Fruit fly (Drosophila melanogaster) whole organism, prepupa: ENCODE results near the gene CG7248.

ENCODE experiments used
- CG10669 ChIP-seq: fragments of 200-800 bp; sonication (Bioruptor generic); optimal IDR thresholded peaks from 3 replicates; lab custom pipeline; 2018; ENCODE audit warnings: missing biosample characterization, mild to moderate bottlenecking, missing genetic modification characterization, moderate library complexity
- CG11902 ChIP-seq: fragments of 200-800 bp; sonication (Bioruptor generic); optimal IDR thresholded peaks from 3 replicates; lab custom pipeline; 2016; ENCODE audit warnings: missing biosample characterization, missing genetic modification characterization
- CG1621 ChIP-seq: fragments of 200-800 bp; sonication (Bioruptor generic); optimal IDR thresholded peaks from 3 replicates; lab custom pipeline; 2018; ENCODE audit warnings: missing biosample characterization, mild to moderate bottlenecking, missing genetic modification characterization
- CG16779 ChIP-seq: fragments of 200-800 bp; sonication (Bioruptor generic); optimal IDR thresholded peaks from 3 replicates; lab custom pipeline; 2017; ENCODE audit warnings: missing biosample characterization, mild to moderate bottlenecking, missing genetic modification characterization
- CG32006 ChIP-seq: fragments of 200-800 bp; sonication (Bioruptor generic); optimal IDR thresholded peaks from 3 replicates; lab custom pipeline; 2017; ENCODE audit warnings: missing biosample characterization, mild to moderate bottlenecking, missing genetic modification characterization
- CG34406 ChIP-seq: fragments of 200-800 bp; sonication (Bioruptor generic); optimal IDR thresholded peaks from 3 replicates; lab custom pipeline; 2016; ENCODE audit warnings: missing biosample characterization, missing genetic modification characterization
- CG3919 ChIP-seq: fragments of 200-800 bp; sonication (Bioruptor generic); optimal IDR thresholded peaks from 3 replicates; lab custom pipeline; 2016; ENCODE audit warnings: missing biosample characterization, missing genetic modification characterization
- CG4318 ChIP-seq: fragments of 200-800 bp; sonication (Bioruptor generic); optimal IDR thresholded peaks from 3 replicates; lab custom pipeline; 2017; ENCODE audit warnings: missing biosample characterization, mild to moderate bottlenecking, missing genetic modification characterization
- CG6163 ChIP-seq: fragments of 200-800 bp; sonication (Bioruptor generic); IDR thresholded peaks from 3 replicates; pipeline ENCODE4 v1.3.6; 2022; ENCODE audit warnings: missing biosample characterization, missing genetic modification characterization
- CG6276 ChIP-seq: fragments of 200-800 bp; sonication (Bioruptor generic); optimal IDR thresholded peaks from 2 replicates; lab custom pipeline; 2017; ENCODE audit warnings: missing biosample characterization, mild to moderate bottlenecking, missing genetic modification characterization
- CG6792 ChIP-seq: fragments of 200-800 bp; sonication (Bioruptor generic); optimal IDR thresholded peaks from 3 replicates; lab custom pipeline; 2016; ENCODE audit warnings: missing biosample characterization, missing genetic modification characterization
- CG6808 ChIP-seq: fragments of 200-800 bp; sonication (Bioruptor generic); optimal IDR thresholded peaks from 3 replicates; lab custom pipeline; 2017; ENCODE audit warnings: missing biosample characterization, missing genetic modification characterization, mild to moderate bottlenecking, moderate library complexity, missing genetic modification reagents
- CG6854 ChIP-seq: fragments of 200-800 bp; sonication (Bioruptor generic); optimal IDR thresholded peaks from 2 replicates; lab custom pipeline; 2017; ENCODE audit warnings: missing biosample characterization, mild to moderate bottlenecking, missing genetic modification characterization
- CG7368 ChIP-seq: fragments of 200-800 bp; sonication (Bioruptor generic); optimal IDR thresholded peaks from 3 replicates; lab custom pipeline; 2016; ENCODE audit warnings: missing biosample characterization, missing genetic modification characterization
- CG8319 ChIP-seq: fragments of 200-800 bp; sonication (Bioruptor generic); optimal IDR thresholded peaks from 3 replicates; lab custom pipeline; 2016; ENCODE audit warnings: missing biosample characterization, missing genetic modification characterization
- CG8632 ChIP-seq: fragments of 200-800 bp; sonication (Bioruptor generic); optimal IDR thresholded peaks from 3 replicates; lab custom pipeline; 2016; ENCODE audit warnings: missing biosample characterization, missing genetic modification characterization
- CG9139 ChIP-seq: fragments of 200-800 bp; sonication (Bioruptor generic); optimal IDR thresholded peaks from 3 replicates; lab custom pipeline; 2017; ENCODE audit warnings: missing biosample characterization, mild to moderate bottlenecking, missing genetic modification characterization
- Eip78C ChIP-seq: fragments of 200-800 bp; sonication (Bioruptor generic); peaks from one replicate; lab custom pipeline; 2016; ENCODE audit warnings: missing biosample characterization, missing genetic modification characterization
- Eip93F ChIP-seq: fragments of 200-800 bp; sonication (Bioruptor generic); optimal IDR thresholded peaks from 2 replicates; lab custom pipeline; 2016; ENCODE audit warnings: missing biosample characterization, mild to moderate bottlenecking, missing genetic modification characterization
- Gug ChIP-seq: fragments of 200-800 bp; sonication (Bioruptor generic); IDR thresholded peaks from 2 replicates; pipeline ENCODE4 v1.3.6; 2022; ENCODE audit warnings: missing biosample characterization, missing genetic modification characterization
- Hr4 ChIP-seq: fragments of 200-800 bp; sonication (Bioruptor generic); optimal IDR thresholded peaks from 3 replicates; lab custom pipeline; 2016; ENCODE audit warnings: missing biosample characterization, missing genetic modification characterization
- OdsH ChIP-seq: fragments of 200-800 bp; sonication (Bioruptor generic); optimal IDR thresholded peaks from 3 replicates; lab custom pipeline; 2016; ENCODE audit warnings: missing biosample characterization, missing genetic modification characterization
- Smox ChIP-seq: fragments of 200-800 bp; sonication (Bioruptor generic); optimal IDR thresholded peaks from 3 replicates; lab custom pipeline; 2016; ENCODE audit warnings: missing biosample characterization, missing genetic modification characterization
- Sox102F ChIP-seq: fragments of 200-800 bp; sonication (Bioruptor generic); optimal IDR thresholded peaks from 2 replicates; lab custom pipeline; 2016; ENCODE audit warnings: missing biosample characterization, mild to moderate bottlenecking, missing genetic modification characterization
- Sox15 ChIP-seq: fragments of 200-800 bp; sonication (Bioruptor generic); optimal IDR thresholded peaks from 3 replicates; lab custom pipeline; 2016; ENCODE audit warnings: missing biosample characterization, missing genetic modification characterization
- cyc ChIP-seq: fragments of 200-800 bp; sonication (Bioruptor generic); optimal IDR thresholded peaks from 3 replicates; lab custom pipeline; 2016; ENCODE audit warnings: missing biosample characterization, missing genetic modification characterization
- dac ChIP-seq: fragments of 200-800 bp; sonication (Bioruptor generic); optimal IDR thresholded peaks from 2 replicates; lab custom pipeline; 2017; ENCODE audit warnings: missing biosample characterization, mild to moderate bottlenecking, missing genetic modification characterization
- dsx ChIP-seq: fragments of 200-800 bp; optimal IDR thresholded peaks from 3 replicates; lab custom pipeline; 2019; ENCODE audit warnings: missing biosample characterization, mild to moderate bottlenecking, missing genetic modification characterization, moderate library complexity; ENCODE audit not compliant: poor library complexity, severe bottlenecking
- eg ChIP-seq: fragments of 200-800 bp; sonication (Bioruptor generic); IDR thresholded peaks from 3 replicates; pipeline ENCODE4 v1.3.6; 2022; ENCODE audit warnings: missing biosample characterization, missing genetic modification characterization
- esn ChIP-seq: fragments of 200-800 bp; sonication (Bioruptor generic); optimal IDR thresholded peaks from 2 replicates; lab custom pipeline; 2016; ENCODE audit warnings: missing biosample characterization, mild to moderate bottlenecking, missing genetic modification characterization, moderate library complexity
- fd59A ChIP-seq: fragments of 200-800 bp; sonication (Bioruptor generic); optimal IDR thresholded peaks from 2 replicates; lab custom pipeline; 2017; ENCODE audit warnings: missing biosample characterization, mild to moderate bottlenecking, missing genetic modification characterization, missing genetic modification reagents
- fkh ChIP-seq: fragments of 200-800 bp; sonication (Bioruptor generic); optimal IDR thresholded peaks from 3 replicates; lab custom pipeline; 2017; ENCODE audit warnings: missing biosample characterization, mild to moderate bottlenecking, missing genetic modification characterization, moderate library complexity
- salr ChIP-seq, 2 experiments: fragments of 200-800 bp; sonication (Bioruptor generic); optimal IDR thresholded peaks; 3 replicates each; lab custom pipeline; 2016 to 2018; ENCODE audit warnings: missing biosample characterization in 2 of 2, missing genetic modification characterization in 2 of 2, mild to moderate bottlenecking in 1 of 2
- svp ChIP-seq: fragments of 200-800 bp; sonication (Bioruptor generic); peaks from one replicate; lab custom pipeline; 2016; ENCODE audit warnings: missing biosample characterization, missing genetic modification characterization

The CG7248 gene

DNA sequence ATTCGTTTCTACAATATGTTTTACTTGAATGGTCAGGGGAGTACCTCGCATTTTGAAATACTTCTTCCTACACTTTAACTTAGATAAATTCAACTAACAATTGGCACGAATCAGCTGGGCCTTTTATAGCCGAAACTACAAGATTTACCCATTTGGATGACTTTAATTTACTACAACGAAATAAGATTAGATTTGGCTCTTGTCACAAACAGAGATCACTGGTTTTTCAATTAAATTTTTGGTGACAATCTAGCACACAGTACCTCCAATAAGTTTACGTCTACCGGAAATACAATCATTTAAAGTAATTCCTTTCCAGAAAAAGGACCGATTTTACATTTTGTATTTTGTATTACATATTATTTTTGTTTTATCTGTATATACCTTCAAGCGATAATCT, 9.1 kb upstream of the CG7248 start, which contains the start of gene CG5883:
CG5883 (minus strand) TSS at position 101 of the 400 bp plus-strand sequence.
- TF ChIP-seq CG4318 (no peak), salr (GFP tag; optimal IDR thresholded peaks at IDR 0.05; lab: Kevin White, UChicago) (no peak), CG32006 (GFP tag; lab: Kevin White, UChicago) (no peak), CG1621 (no peak), CG34406 (GFP tag; lab: Kevin White, UChicago) (no peak), Hr4 (GFP tag; lab: Kevin White, UChicago) (no peak), dsx (GFP tag; lab: Kevin White, UChicago) (no peak), Eip78C (GFP tag; lab: Kevin White, UChicago) (no peak), Eip93F (GFP tag; lab: Kevin White, UChicago) (no peak), esn (no peak), dac (GFP tag; lab: Kevin White, UChicago) (no peak), svp (no peak), fd59A (GFP tag; lab: Kevin White, UChicago) (no peak)

DNA sequence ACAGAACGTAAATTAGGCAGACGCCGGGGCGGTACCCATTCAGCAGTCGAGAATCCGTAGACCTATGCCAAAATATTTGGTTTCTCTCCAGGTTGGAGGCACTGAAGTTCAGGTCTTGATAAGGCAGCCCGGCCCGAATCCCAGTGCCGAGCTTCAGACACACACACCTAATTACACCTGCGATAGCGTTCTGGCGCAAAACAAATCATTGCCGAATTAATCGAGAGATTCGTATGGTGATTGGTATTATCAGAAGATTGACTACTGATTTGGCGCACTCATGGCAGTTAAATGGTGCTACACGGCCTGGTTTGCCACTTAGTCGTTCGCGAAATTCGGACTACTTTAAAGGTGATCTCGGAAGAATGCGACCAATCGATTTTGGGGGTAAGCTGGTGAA, 6.5 kb upstream of the CG7248 start, which contains the start of gene CG7252:
CG7252 (plus strand) TSS at position 319 of the 400 bp plus-strand sequence.
- TF ChIP-seq Sox15 (GFP tag; lab: Kevin White, UChicago) (no peak), CG4318 (no peak), CG34406 (GFP tag; lab: Kevin White, UChicago) (no peak), CG9139 (GFP tag; lab: Kevin White, UChicago) (no peak), Sox102F (GFP tag; lab: Kevin White, UChicago) (no peak), CG6854 (GFP tag; lab: Kevin White, UChicago) (no peak), CG6808 (GFP tag; lab: Kevin White, UChicago) (no peak), cyc (GFP tag; lab: Kevin White, UChicago) (no peak), CG8632 (GFP tag; lab: Kevin White, UChicago) (no peak), OdsH (GFP tag; lab: Kevin White, UChicago) (no peak), Smox (no peak), Gug (GFP tag; lab: Robert Waterston, UW) (no peak)

DNA sequence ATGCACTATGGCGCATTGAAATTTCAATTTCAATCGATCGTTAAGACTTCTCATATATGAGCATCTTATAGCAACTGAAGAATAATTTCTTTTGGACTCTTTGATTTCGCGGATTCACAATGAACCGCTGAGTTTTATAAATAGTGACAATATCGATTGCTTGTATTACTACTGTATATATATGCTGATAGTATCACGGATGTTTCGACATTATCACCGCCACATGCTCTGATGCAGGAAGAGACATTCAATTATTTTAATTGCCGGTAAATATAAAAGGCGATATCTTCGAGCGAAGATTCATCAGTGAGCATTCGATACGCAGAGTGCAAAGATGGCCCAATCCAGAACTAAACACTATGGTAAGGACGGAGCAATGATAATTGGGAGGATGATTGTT, 4.3 kb upstream of the CG7248 start, which contains the start of gene CG17826:
CG17826 (plus strand) TSS at position 301 of the 400 bp plus-strand sequence.
- TF ChIP-seq CG8632 (GFP tag; lab: Kevin White, UChicago): no peak
- TF ChIP-seq, all 60 proteins: peak for 0

DNA sequence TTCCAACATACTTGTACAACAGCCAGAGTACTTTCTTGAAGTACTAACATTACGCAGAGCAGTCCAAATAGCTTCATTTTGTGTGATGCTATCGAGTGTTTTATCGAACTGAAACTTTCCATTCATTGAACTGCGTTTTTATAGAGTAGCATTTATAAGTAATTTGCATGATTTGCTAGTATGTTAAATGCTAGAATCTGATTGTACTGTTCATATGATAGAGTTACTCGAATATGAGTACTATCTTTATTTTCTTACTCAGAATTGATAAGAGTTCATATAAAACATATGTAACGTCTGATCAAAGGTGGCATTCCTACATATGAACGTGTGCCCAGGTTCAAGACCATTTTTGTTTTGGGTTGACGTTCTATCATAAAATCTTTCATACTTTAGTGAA, 666 bp upstream of the CG7248 start, which contains the start of gene obst-G:
obst-G (minus strand) TSS at position 101 of the 400 bp plus-strand sequence.
- TF ChIP-seq dac (GFP tag; lab: Kevin White, UChicago): no peak
- TF ChIP-seq CG6808 (GFP tag; lab: Kevin White, UChicago): no peak
- no peak for TF ChIP-seq CG6276 (GFP tag; lab: Kevin White, UChicago)
- TF ChIP-seq CG10669 (GFP tag; lab: Kevin White, UChicago): no peak
- no peak for TF ChIP-seq eg (GFP tag; lab: Robert Waterston, UW)
- TF ChIP-seq CG34406 (GFP tag; lab: Kevin White, UChicago): no peak
- TF ChIP-seq CG8319 (GFP tag; lab: Kevin White, UChicago): no peak
- no peak for TF ChIP-seq Sox15 (GFP tag; lab: Kevin White, UChicago)
- no peak for TF ChIP-seq esn
- TF ChIP-seq CG6792 (GFP tag; lab: Kevin White, UChicago): no peak
- TF ChIP-seq CG16779 (tag; lab: Kevin White, UChicago): no peak
- TF ChIP-seq CG7368: no peak
- no peak for TF ChIP-seq fkh
- no peak for TF ChIP-seq CG1621
- TF ChIP-seq svp: no peak
- no peak for TF ChIP-seq fd59A (GFP tag; lab: Kevin White, UChicago)
- no peak for TF ChIP-seq CG3919 (GFP tag; lab: Kevin White, UChicago)
- no peak for TF ChIP-seq Smox
- no peak for TF ChIP-seq CG11902 (GFP tag; lab: Kevin White, UChicago)
- no peak for TF ChIP-seq CG6163 (GFP tag; lab: Robert Waterston, UW)
